Worm (Caenorhabditis elegans): Measurements from ENCODE around the gene rpl-15.

- TF ChIP-seq ZK546.5 (tag; optimal IDR thresholded peaks at IDR 0.05) (no peak), fos-1 (tag; optimal IDR thresholded peaks at IDR 0.05) (no peak), aly-2 (tag; optimal IDR thresholded peaks at IDR 0.05) (no peak), nhr-12 (tag; optimal IDR thresholded peaks at IDR 0.05) (no peak), nhr-11 (tag; optimal IDR thresholded peaks at IDR 0.05) (no peak)
Observed at ce11 chrIV:649365-649764, 5.0 kb downstream of the rpl-15 start, which contains the start of gene K11H12.9.
